Fruit fly (Drosophila melanogaster): ENCODE results near the gene Dus3.

Dus3 gene

dm6 chr2L:19784827-19785569 lies 26.3 kb downstream of the Dus3 start:
- TF ChIP-seq lola (GFP tag; optimal IDR thresholded peaks at IDR 0.05) = no peak
- TF ChIP-seq Dfd (GFP tag; optimal IDR thresholded peaks at IDR 0.05) = no peak
- TF ChIP-seq h (GFP tag; optimal IDR thresholded peaks at IDR 0.05) = no peak

- TF ChIP-seq fru (GFP tag; optimal IDR thresholded peaks at IDR 0.05) = no peak
- no peak for TF ChIP-seq Vsx2 (GFP tag; optimal IDR thresholded peaks at IDR 0.05; ENCODE audit: partially characterized antibody)
- no peak for TF ChIP-seq CG32264 (GFP tag; optimal IDR thresholded peaks at IDR 0.05)
- no peak for TF ChIP-seq jim (GFP tag; optimal IDR thresholded peaks at IDR 0.05)
- TF ChIP-seq Dif (GFP tag; optimal IDR thresholded peaks at IDR 0.05; ENCODE audit: partially characterized antibody) = no peak
- no peak for TF ChIP-seq foxo (GFP tag; optimal IDR thresholded peaks at IDR 0.05)
- no peak for TF ChIP-seq CrebA (GFP tag; optimal IDR thresholded peaks at IDR 0.05; ENCODE audit: borderline replicate concordance)
- TF ChIP-seq Myc (optimal IDR thresholded peaks at IDR 0.05) = no peak
- no peak for TF ChIP-seq dmrt93B (GFP tag; optimal IDR thresholded peaks at IDR 0.05)
- TF ChIP-seq Dfd (GFP tag; optimal IDR thresholded peaks at IDR 0.05) = no peak
- no peak for TF ChIP-seq usp (GFP tag; optimal IDR thresholded peaks at IDR 0.05)
- TF ChIP-seq sv (GFP tag; optimal IDR thresholded peaks at IDR 0.05) = no peak
- no peak for TF ChIP-seq GATAd (GFP tag; optimal IDR thresholded peaks at IDR 0.05)
- TF ChIP-seq tai (GFP tag; optimal IDR thresholded peaks at IDR 0.05) = no peak
- TF ChIP-seq Hr83 (GFP tag; optimal IDR thresholded peaks at IDR 0.05; ENCODE audit: poor library complexity, severe bottlenecking) = no peak
- no peak for TF ChIP-seq dl (GFP tag; optimal IDR thresholded peaks at IDR 0.05; ENCODE audit: insufficient read depth in 1 of 2, partially characterized antibody in 2 of 2)
- no peak for TF ChIP-seq dsf (GFP tag; optimal IDR thresholded peaks at IDR 0.05; ENCODE audit: borderline replicate concordance)
- no peak for TF ChIP-seq br (GFP tag; optimal IDR thresholded peaks at IDR 0.05)
- TF ChIP-seq lola (GFP tag; optimal IDR thresholded peaks at IDR 0.05) = no peak
- TF ChIP-seq pan (optimal IDR thresholded peaks at IDR 0.05) = no peak
Observed at dm6 chr2L:19787930-19788329, 29.3 kb downstream of the Dus3 start.

- TF ChIP-seq lola (GFP tag; optimal IDR thresholded peaks at IDR 0.05) (no peak), Mio (GFP tag; optimal IDR thresholded peaks at IDR 0.05) (no peak), Vsx2 (GFP tag; optimal IDR thresholded peaks at IDR 0.05; ENCODE audit: partially characterized antibody) (no peak), Abd-B (GFP tag; optimal IDR thresholded peaks at IDR 0.05) (no peak), psq (GFP tag; optimal IDR thresholded peaks at IDR 0.05) (no peak), dl (GFP tag; optimal IDR thresholded peaks at IDR 0.05; ENCODE audit: insufficient read depth in 1 of 2, partially characterized antibody in 2 of 2) (no peak), Hr83 (GFP tag; optimal IDR thresholded peaks at IDR 0.05; ENCODE audit: poor library complexity, severe bottlenecking) (no peak), brk (GFP tag; optimal IDR thresholded peaks at IDR 0.05) (no peak), N (GFP tag; optimal IDR thresholded peaks at IDR 0.05) (no peak), HLH106 (tag; optimal IDR thresholded peaks at IDR 0.05) (no peak), dsf (GFP tag; optimal IDR thresholded peaks at IDR 0.05; ENCODE audit: borderline replicate concordance) (no peak), Hr78 (GFP tag; optimal IDR thresholded peaks at IDR 0.05) (no peak), Dfd (GFP tag; optimal IDR thresholded peaks at IDR 0.05) (no peak), Rel (GFP tag; optimal IDR thresholded peaks at IDR 0.05) (no peak), Rel (tag; optimal IDR thresholded peaks at IDR 0.05) (no peak), Dif (GFP tag; optimal IDR thresholded peaks at IDR 0.05; ENCODE audit: partially characterized antibody) (no peak), foxo (GFP tag; optimal IDR thresholded peaks at IDR 0.05) (no peak), OdsH (GFP tag; optimal IDR thresholded peaks at IDR 0.05) (no peak), br (GFP tag; optimal IDR thresholded peaks at IDR 0.05) (no peak), h (GFP tag; optimal IDR thresholded peaks at IDR 0.05) (no peak), sage (GFP tag; optimal IDR thresholded peaks at IDR 0.05) (no peak)
Observed at dm6 chr2L:19788735-19789134, 30.1 kb downstream of the Dus3 start.

dm6 chr2L:19790553-19791320 lies 32.1 kb downstream of the Dus3 start:
- peak; percentile 81 for TF ChIP-seq N (GFP tag; optimal IDR thresholded peaks at IDR 0.05)
- peak; percentile 12 for TF ChIP-seq ey (GFP tag; optimal IDR thresholded peaks at IDR 0.05)
- no peak for TF ChIP-seq sage (GFP tag; optimal IDR thresholded peaks at IDR 0.05)
- no peak for TF ChIP-seq brk (GFP tag; optimal IDR thresholded peaks at IDR 0.05)

Measured in whole organism, wandering third instar larva.